Worm (Caenorhabditis elegans) whole organism, L1 larva: Measurements from ENCODE around the gene F38A6.4.

Experiments used
- C16A3.4 ChIP-seq: fragments of 150-350 bp; optimal IDR thresholded peaks from 2 replicates; lab custom pipeline; 2014; ENCODE audit warnings: missing biosample characterization, missing genetic modification characterization
- F16B12.6 ChIP-seq: fragments of 150-350 bp; optimal IDR thresholded peaks from 2 replicates; lab custom pipeline; 2014; ENCODE audit warnings: missing biosample characterization, missing genetic modification characterization
- Y116A8C.19 ChIP-seq: sonication (generic microtip); optimal IDR thresholded peaks from 2 replicates; lab custom pipeline; 2016; ENCODE audit warnings: missing compliant biosample characterization, missing genetic modification characterization, borderline replicate concordance
- aly-2 ChIP-seq: fragments of 150-350 bp; optimal IDR thresholded peaks from 2 replicates; lab custom pipeline; 2014; ENCODE audit warnings: missing biosample characterization, missing genetic modification characterization
- ama-1 ChIP-seq: fragments of 150-350 bp; optimal IDR thresholded peaks from 2 replicates; lab custom pipeline; 2014
- ceh-88 ChIP-seq: fragments of 200-800 bp; sonication (Bioruptor generic); IDR thresholded peaks from 2 replicates; pipeline ENCODE4 v1.3.6; 2022; ENCODE audit warnings: missing genetic modification characterization, missing compliant biosample characterization
- dsc-1 ChIP-seq: sonication (generic microtip); optimal IDR thresholded peaks from 2 replicates; lab custom pipeline; 2016; ENCODE audit warnings: mild to moderate bottlenecking, missing genetic modification characterization, missing compliant biosample characterization
- efl-1 ChIP-seq, 4 experiments: fragments of 150-350 bp; optimal IDR thresholded peaks in 3 of 4; peaks in 1 of 4; 1 replicate in 1 of 4; 2 replicates in 3 of 4; lab custom pipeline; 2014; ENCODE audit warnings: missing biosample characterization in 2 of 4, missing genetic modification characterization in 2 of 4, missing genetic modification reagents in 2 of 4
- egl-27 ChIP-seq, 2 experiments: fragments of 150-350 bp in 1 of 2; sonication (generic microtip); optimal IDR thresholded peaks; 3 replicates each; lab custom pipeline; 2017 to 2018; ENCODE audit warnings: missing biosample characterization in 2 of 2, missing genetic modification characterization in 2 of 2, missing genetic modification reagents in 2 of 2
- elt-3 ChIP-seq, 6 experiments: fragments of 150-350 bp in 1 of 6; sonication (generic microtip); optimal IDR thresholded peaks; 2 replicates each; lab custom pipeline; 2017 to 2018; ENCODE audit warnings: missing biosample characterization in 6 of 6, missing genetic modification characterization in 6 of 6, inconsistent platforms in 1 of 6
- ets-5 ChIP-seq: fragments of 200-800 bp; sonication (Bioruptor generic); IDR thresholded peaks from 2 replicates; pipeline ENCODE4 v1.3.6; 2022; ENCODE audit warnings: missing genetic modification characterization, missing compliant biosample characterization
- fkh-10 ChIP-seq: sonication (generic microtip); optimal IDR thresholded peaks from 2 replicates; lab custom pipeline; 2017; ENCODE audit warnings: missing biosample characterization, missing genetic modification reagents, missing genetic modification characterization
- fkh-4 ChIP-seq: sonication (generic microtip); optimal IDR thresholded peaks from 2 replicates; lab custom pipeline; 2016; ENCODE audit warnings: missing compliant biosample characterization, missing genetic modification characterization, borderline replicate concordance
- hlh-4 ChIP-seq: sonication (generic microtip); optimal IDR thresholded peaks from 2 replicates; lab custom pipeline; 2016; ENCODE audit warnings: mild to moderate bottlenecking, missing genetic modification characterization, missing compliant biosample characterization
- hpl-2 ChIP-seq: fragments of 150-350 bp; optimal IDR thresholded peaks from 2 replicates; lab custom pipeline; 2014; ENCODE audit warnings: missing biosample characterization, missing genetic modification reagents, missing genetic modification characterization
- irx-1 ChIP-seq: sonication (generic microtip); optimal IDR thresholded peaks from 2 replicates; lab custom pipeline; 2016; ENCODE audit warnings: missing genetic modification characterization, missing compliant biosample characterization
- isw-1 ChIP-seq: fragments of 200-800 bp; sonication (Bioruptor generic); IDR thresholded peaks from 2 replicates; pipeline ENCODE4 v1.3.6; 2022; ENCODE audit warnings: missing genetic modification characterization, missing compliant biosample characterization
- jun-1 ChIP-seq: fragments of 150-350 bp; optimal IDR thresholded peaks from 2 replicates; lab custom pipeline; 2014; ENCODE audit warnings: missing biosample characterization, missing genetic modification reagents, missing genetic modification characterization
- lin-14 ChIP-seq: fragments of 200-800 bp; sonication (Bioruptor generic); optimal IDR thresholded peaks from 2 replicates; lab custom pipeline; 2018; ENCODE audit warnings: mild to moderate bottlenecking, missing genetic modification characterization, moderate library complexity, missing compliant biosample characterization
- lir-3 ChIP-seq: sonication (generic microtip); optimal IDR thresholded peaks from 2 replicates; lab custom pipeline; 2016; ENCODE audit warnings: mild to moderate bottlenecking, missing genetic modification characterization, moderate library complexity, missing compliant biosample characterization; ENCODE audit not compliant: poor library complexity
- mab-9 ChIP-seq: fragments of 200-800 bp; sonication (Bioruptor generic); IDR thresholded peaks from 2 replicates; pipeline ENCODE4 v1.3.6; 2022; ENCODE audit warnings: missing genetic modification reagents, missing genetic modification characterization, missing compliant biosample characterization
- mdl-1 ChIP-seq, 2 experiments: fragments of 150-350 bp; optimal IDR thresholded peaks; 2 replicates each; lab custom pipeline; 2014 to 2017; ENCODE audit warnings: missing biosample characterization in 2 of 2, missing genetic modification characterization in 2 of 2, inconsistent platforms in 1 of 2
- mef-2 ChIP-seq: fragments of 150-350 bp; optimal IDR thresholded peaks from 2 replicates; lab custom pipeline; 2014; ENCODE audit warnings: missing biosample characterization, missing genetic modification characterization
- nhr-11 ChIP-seq: fragments of 150-350 bp; optimal IDR thresholded peaks from 2 replicates; lab custom pipeline; 2014; ENCODE audit warnings: missing biosample characterization, missing genetic modification characterization
- nhr-19 ChIP-seq: fragments of 200-800 bp; sonication (Bioruptor generic); conservative IDR thresholded peaks from 2 replicates; pipeline ENCODE4 v1.3.6; 2022; ENCODE audit warnings: missing genetic modification characterization, missing compliant biosample characterization
- nhr-20 ChIP-seq: sonication (generic microtip); optimal IDR thresholded peaks from 2 replicates; lab custom pipeline; 2016; ENCODE audit warnings: mild to moderate bottlenecking, missing genetic modification characterization, missing compliant biosample characterization
- nhr-28 ChIP-seq: fragments of 150-350 bp; optimal IDR thresholded peaks from 2 replicates; lab custom pipeline; 2014; ENCODE audit warnings: missing biosample characterization, missing genetic modification characterization
- nhr-71 ChIP-seq: sonication (generic microtip); optimal IDR thresholded peaks from 2 replicates; lab custom pipeline; 2016; ENCODE audit warnings: mild to moderate bottlenecking, missing genetic modification characterization, moderate library complexity, missing compliant biosample characterization
- nhr-77 ChIP-seq: fragments of 150-350 bp; optimal IDR thresholded peaks from 2 replicates; lab custom pipeline; 2014; ENCODE audit warnings: missing biosample characterization, missing genetic modification characterization
- nhr-85 ChIP-seq: sonication (generic microtip); peaks from one replicate; lab custom pipeline; 2016; ENCODE audit warnings: missing genetic modification characterization, inconsistent platforms, missing compliant biosample characterization
- nhr-90 ChIP-seq: sonication (generic microtip); optimal IDR thresholded peaks from 2 replicates; lab custom pipeline; 2016; ENCODE audit warnings: mild to moderate bottlenecking, missing genetic modification characterization, missing compliant biosample characterization; ENCODE audit not compliant: poor library complexity
- pqm-1 ChIP-seq: sonication (generic microtip); optimal IDR thresholded peaks from 3 replicates; lab custom pipeline; 2017; ENCODE audit warnings: missing biosample characterization, missing genetic modification characterization
- rnt-1 ChIP-seq: sonication (generic microtip); optimal IDR thresholded peaks from 2 replicates; lab custom pipeline; 2016; ENCODE audit warnings: mild to moderate bottlenecking, missing genetic modification characterization, moderate library complexity, missing compliant biosample characterization
- skn-1 ChIP-seq: fragments of 150-350 bp; optimal IDR thresholded peaks from 2 replicates; lab custom pipeline; 2014; ENCODE audit warnings: missing biosample characterization, missing genetic modification characterization
- snu-23 ChIP-seq: sonication (generic microtip); optimal IDR thresholded peaks from 2 replicates; lab custom pipeline; 2016; ENCODE audit warnings: missing genetic modification characterization, missing compliant biosample characterization
- sox-4 ChIP-seq: sonication (generic microtip); optimal IDR thresholded peaks from 2 replicates; lab custom pipeline; 2016; ENCODE audit warnings: missing genetic modification characterization, missing compliant biosample characterization
- tbx-2 ChIP-seq: sonication (generic microtip); optimal IDR thresholded peaks from 2 replicates; lab custom pipeline; 2016; ENCODE audit warnings: missing genetic modification characterization, missing compliant biosample characterization
- tlp-1 ChIP-seq: fragments of 150-350 bp; optimal IDR thresholded peaks from 2 replicates; lab custom pipeline; 2014; ENCODE audit warnings: missing biosample characterization, missing genetic modification characterization
- unc-130 ChIP-seq: fragments of 150-350 bp; optimal IDR thresholded peaks from 2 replicates; lab custom pipeline; 2017; ENCODE audit warnings: missing biosample characterization, missing genetic modification characterization, inconsistent platforms
- unc-62 ChIP-seq: fragments of 150-350 bp; optimal IDR thresholded peaks from 2 replicates; lab custom pipeline; 2014; ENCODE audit warnings: missing biosample characterization, missing genetic modification reagents, missing genetic modification characterization
- unc-86 ChIP-seq: sonication (generic microtip); optimal IDR thresholded peaks from 2 replicates; lab custom pipeline; 2016; ENCODE audit warnings: missing genetic modification characterization, missing compliant biosample characterization
- unc-98 ChIP-seq: fragments of 200-800 bp; sonication (Bioruptor generic); IDR thresholded peaks from 2 replicates; pipeline ENCODE4 v1.3.6; 2022; ENCODE audit warnings: missing genetic modification characterization, missing compliant biosample characterization
- vab-15 ChIP-seq: sonication (generic microtip); optimal IDR thresholded peaks from 2 replicates; lab custom pipeline; 2017; ENCODE audit warnings: missing genotype, mild to moderate bottlenecking, missing genetic modification characterization, missing compliant biosample characterization
- ztf-11 ChIP-seq, 2 experiments: sonication (generic microtip); optimal IDR thresholded peaks; 2 replicates each; lab custom pipeline; 2016 to 2017; ENCODE audit warnings: missing genetic modification characterization in 2 of 2, missing biosample characterization in 1 of 2, missing compliant biosample characterization in 1 of 2

Gene F38A6.4

ce11 chrV:20789105-20789504, 13.9 kb upstream of the F38A6.4 start, which contains the start of gene tpan-1 (continued):
- peak; percentile 42 for TF ChIP-seq irx-1 (tag; lab: Kevin White, UChicago)
- TF ChIP-seq isw-1, result peak; percentile 40
- TF ChIP-seq tbx-2 (tag; lab: Kevin White, UChicago), result peak; percentile 76
- TF ChIP-seq nhr-19, result peak; percentile 36; the same call in 1 of the 2 replicates
- no peak for TF ChIP-seq aly-2 (tag; lab: Kevin White, UChicago)
- TF ChIP-seq ets-5 (GFP tag; lab: Robert Waterston, UW), result no peak
- TF ChIP-seq dsc-1 (tag; lab: Kevin White, UChicago), result peak; percentile 19
- peak; percentile 82 for TF ChIP-seq fkh-10 (GFP tag; lab: Kevin White, UChicago)
- TF ChIP-seq F16B12.6 (tag; lab: Kevin White, UChicago), result no peak
- TF ChIP-seq rnt-1 (tag; lab: Kevin White, UChicago), result no peak
- no peak for TF ChIP-seq unc-98 (GFP tag; lab: Robert Waterston, UW)
- peak; percentile 7 for TF ChIP-seq nhr-20 (tag; lab: Kevin White, UChicago)
- TF ChIP-seq egl-27 (tag; optimal IDR thresholded peaks at IDR 0.05; lab: Kevin White, UChicago), result no peak
- TF ChIP-seq jun-1 (tag; lab: Kevin White, UChicago), result no peak
- no peak for TF ChIP-seq nhr-11
- no peak for TF ChIP-seq nhr-28
- no peak for TF ChIP-seq tlp-1
- TF ChIP-seq nhr-71 (tag; lab: Kevin White, UChicago), result peak; percentile 68
- no peak for TF ChIP-seq nhr-90 (tag; lab: Kevin White, UChicago)
- peak; percentile 7 for TF ChIP-seq skn-1 (tag; lab: Kevin White, UChicago)
- TF ChIP-seq pqm-1 (tag; lab: Kevin White, UChicago), result no peak
- no peak for TF ChIP-seq hpl-2 (GFP tag; lab: Kevin White, UChicago)
- TF ChIP-seq nhr-85 (tag; lab: Kevin White, UChicago), result no peak
- no peak for TF ChIP-seq mef-2 (tag; lab: Kevin White, UChicago)
- peak; percentile 58 for TF ChIP-seq snu-23 (GFP tag; lab: Kevin White, UChicago)
- TF ChIP-seq sox-4 (tag; lab: Kevin White, UChicago), result no peak
- no peak for TF ChIP-seq ztf-11 (tag; optimal IDR thresholded peaks at IDR 0.05; lab: Kevin White, UChicago)
- peak; percentile 48; the same call in 1 of the 2 replicates for TF ChIP-seq mab-9 (GFP tag; lab: Robert Waterston, UW)
- TF ChIP-seq unc-86 (tag; lab: Kevin White, UChicago), result peak; percentile 62
- no peak for TF ChIP-seq elt-3 (tag; optimal IDR thresholded peaks at IDR 0.05; lab: Kevin White, UChicago)
- no peak for TF ChIP-seq lir-3
- no peak for TF ChIP-seq C16A3.4 (tag; lab: Kevin White, UChicago)
- peak; percentile 7 to 9 for TF ChIP-seq efl-1 (optimal IDR thresholded peaks at IDR 0.05; lab: Kevin White, UChicago)
- TF ChIP-seq efl-1 (GFP tag; optimal IDR thresholded peaks at IDR 0.05 in 1 of 2; lab: Kevin White, UChicago), result peak; percentile 1 to 83
- TF ChIP-seq lin-14 (GFP tag; lab: Kevin White, UChicago), result peak; percentile 92
- TF ChIP-seq unc-62 (GFP tag; lab: Kevin White, UChicago), result no peak
- no peak for TF ChIP-seq Y116A8C.19 (tag; lab: Kevin White, UChicago)
- no peak for TF ChIP-seq hlh-4 (tag; lab: Kevin White, UChicago)
- 0 out of 2 replicates have a peak, but pooled peaks have one; percentile 37 for TF ChIP-seq ceh-88
- no peak for TF ChIP-seq fkh-4
- no peak for TF ChIP-seq nhr-77 (tag; lab: Kevin White, UChicago)
- TF ChIP-seq unc-130, result no peak
- peak in 1 of 2 experiments; percentile 38 for TF ChIP-seq mdl-1 (tag; optimal IDR thresholded peaks at IDR 0.05; lab: Kevin White, UChicago)

DNA sequence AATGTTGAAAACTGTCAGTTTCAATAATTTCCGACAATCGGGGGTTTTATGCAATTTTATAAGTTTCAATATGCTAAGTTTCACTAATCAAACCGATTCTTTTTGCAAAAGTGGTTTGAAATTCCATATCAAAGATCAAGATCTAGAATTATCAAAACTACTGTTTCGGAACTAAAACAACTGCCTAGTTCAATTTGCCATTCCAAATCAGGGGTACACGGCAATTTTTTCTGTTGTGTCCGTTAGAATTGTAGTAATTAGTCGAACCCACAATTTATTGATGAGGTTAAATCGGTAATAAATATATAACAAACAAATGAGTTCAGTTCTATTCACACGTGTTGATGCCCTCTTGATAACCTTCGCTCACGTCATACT, 10.7 kb upstream of the F38A6.4 start:
- no peak for TF ChIP-seq ama-1 (lab: Kevin White, UChicago)
- no peak for TF ChIP-seq vab-15 (tag; lab: Kevin White, UChicago)
- no peak for TF ChIP-seq nhr-71 (tag; lab: Kevin White, UChicago)
- TF ChIP-seq efl-1 (optimal IDR thresholded peaks at IDR 0.05; lab: Kevin White, UChicago), result no peak
- TF ChIP-seq efl-1 (GFP tag; optimal IDR thresholded peaks at IDR 0.05 in 1 of 2; lab: Kevin White, UChicago), result peak in 1 of 2 experiments; percentile 64
- TF ChIP-seq, all 84 proteins: peak for 1
